Fruit fly (Drosophila melanogaster) whole organism, embryonic: ENCODE data around the gene GluProRS.

ENCODE experiments used
- Adf1 ChIP-seq: fragments of 200-800 bp; sonication (Bioruptor generic); IDR thresholded peaks from 2 replicates; pipeline ENCODE4 v1.3.6; 2022; ENCODE audit warnings: missing biosample characterization, missing genetic modification characterization
- Atf3 ChIP-seq: fragments of 200-800 bp; sonication (Bioruptor generic); optimal IDR thresholded peaks from 3 replicates; lab custom pipeline; 2016; ENCODE audit warnings: missing biosample characterization, missing genetic modification characterization
- Awh ChIP-seq: fragments of 200-800 bp; sonication (Bioruptor generic); IDR thresholded peaks from 2 replicates; pipeline ENCODE4, ENCODE4 v1.3.6; 2022; ENCODE audit warnings: missing biosample characterization, missing genetic modification characterization
- Blimp-1 ChIP-seq: fragments of 200-800 bp; sonication (Bioruptor generic); optimal IDR thresholded peaks from 3 replicates; lab custom pipeline; 2018; ENCODE audit warnings: missing biosample characterization, missing genetic modification characterization, mild to moderate bottlenecking, moderate library complexity, missing genetic modification reagents
- BtbVII ChIP-seq: fragments of 200-800 bp; sonication (Bioruptor generic); optimal IDR thresholded peaks from 3 replicates; lab custom pipeline; 2017; ENCODE audit warnings: missing biosample characterization, mild to moderate bottlenecking, missing genetic modification characterization
- C15 ChIP-seq: fragments of 200-800 bp; sonication (Bioruptor generic); IDR thresholded peaks from 3 replicates; pipeline ENCODE4 v1.3.6; 2022; ENCODE audit warnings: missing biosample characterization, missing genetic modification characterization
- CG10321 ChIP-seq: fragments of 200-800 bp; sonication (Bioruptor generic); IDR thresholded peaks from 2 replicates; pipeline ENCODE4 v1.3.6; 2022; ENCODE audit warnings: missing biosample characterization, missing genetic modification characterization
- CG12236 ChIP-seq: fragments of 200-800 bp; sonication (Bioruptor generic); optimal IDR thresholded peaks from 2 replicates; lab custom pipeline; 2016; ENCODE audit warnings: missing biosample characterization, missing genetic modification characterization
- CG12769 ChIP-seq: fragments of 200-800 bp; sonication (Bioruptor generic); optimal IDR thresholded peaks from 2 replicates; lab custom pipeline; 2019; ENCODE audit warnings: missing biosample characterization, mild to moderate bottlenecking, missing genetic modification characterization, moderate library complexity
- CG14014 ChIP-seq: fragments of 200-800 bp; sonication (Bioruptor generic); IDR thresholded peaks from 2 replicates; pipeline ENCODE4 v1.3.6; 2022; ENCODE audit warnings: missing biosample characterization, missing genetic modification characterization
- CG14667 ChIP-seq: fragments of 200-800 bp; sonication (Bioruptor generic); IDR thresholded peaks from 2 replicates; pipeline ENCODE4 v1.3.6; 2022; ENCODE audit warnings: missing biosample characterization, missing genetic modification characterization
- CG15269 ChIP-seq: fragments of 200-800 bp; sonication (Bioruptor generic); optimal IDR thresholded peaks from 2 replicates; lab custom pipeline; 2018; ENCODE audit warnings: missing biosample characterization, mild to moderate bottlenecking, missing genetic modification characterization, moderate library complexity
- CG1529 ChIP-seq: fragments of 200-800 bp; sonication (Bioruptor generic); optimal IDR thresholded peaks from 3 replicates; lab custom pipeline; 2018; ENCODE audit warnings: missing biosample characterization, missing genetic modification characterization
- CG15601 ChIP-seq: fragments of 200-800 bp; sonication (Bioruptor generic); optimal IDR thresholded peaks from 3 replicates; lab custom pipeline; 2019; ENCODE audit warnings: missing biosample characterization, mild to moderate bottlenecking, missing genetic modification characterization, moderate library complexity
- CG17359 ChIP-seq: fragments of 200-800 bp; sonication (Bioruptor generic); optimal IDR thresholded peaks from 3 replicates; lab custom pipeline; 2018; ENCODE audit warnings: missing biosample characterization, mild to moderate bottlenecking, missing genetic modification characterization, moderate library complexity
- CG17568 ChIP-seq: fragments of 200-800 bp; sonication (Bioruptor generic); optimal IDR thresholded peaks from 2 replicates; lab custom pipeline; 2018; ENCODE audit warnings: missing biosample characterization, mild to moderate bottlenecking, missing genetic modification characterization, moderate library complexity
- CG1792 ChIP-seq: fragments of 200-800 bp; sonication (Bioruptor generic); optimal IDR thresholded peaks from 2 replicates; lab custom pipeline; 2016; ENCODE audit warnings: missing biosample characterization, missing genetic modification characterization
- CG31441 ChIP-seq: fragments of 200-800 bp; sonication (Bioruptor generic); IDR thresholded peaks from 2 replicates; pipeline ENCODE4 v1.3.6; 2022; ENCODE audit warnings: missing biosample characterization, missing genetic modification characterization
- CG33213 ChIP-seq: fragments of 200-800 bp; sonication (Bioruptor generic); optimal IDR thresholded peaks from 3 replicates; lab custom pipeline; 2016; ENCODE audit warnings: missing biosample characterization, missing genetic modification characterization
- CG4328 ChIP-seq: fragments of 200-800 bp; sonication (Bioruptor generic); optimal IDR thresholded peaks from 3 replicates; lab custom pipeline; 2017; ENCODE audit warnings: missing biosample characterization, missing genetic modification reagents, missing genetic modification characterization
- CG4820 ChIP-seq: fragments of 200-800 bp; sonication (Bioruptor generic); optimal IDR thresholded peaks from 3 replicates; lab custom pipeline; 2016; ENCODE audit warnings: missing biosample characterization, missing genetic modification characterization
- CG6765 ChIP-seq: fragments of 200-800 bp; sonication (Bioruptor generic); optimal IDR thresholded peaks from 3 replicates; lab custom pipeline; 2017; ENCODE audit warnings: missing biosample characterization, mild to moderate bottlenecking, missing genetic modification characterization
- CG7271 ChIP-seq: fragments of 200-800 bp; sonication (Bioruptor generic); optimal IDR thresholded peaks from 2 replicates; lab custom pipeline; 2018; ENCODE audit warnings: missing biosample characterization, mild to moderate bottlenecking, missing genetic modification characterization, moderate library complexity
- CG7556 ChIP-seq: fragments of 200-800 bp; sonication (Bioruptor generic); optimal IDR thresholded peaks from 2 replicates; lab custom pipeline; 2017; ENCODE audit warnings: missing biosample characterization, mild to moderate bottlenecking, missing genetic modification characterization
- CG7987 ChIP-seq: fragments of 200-800 bp; sonication (Bioruptor generic); optimal IDR thresholded peaks from 2 replicates; lab custom pipeline; 2018; ENCODE audit warnings: missing biosample characterization, mild to moderate bottlenecking, missing genetic modification characterization, moderate library complexity
- Dll ChIP-seq: fragments of 200-800 bp; sonication (Bioruptor generic); IDR thresholded peaks from 4 replicates; pipeline ENCODE4 v1.3.6; 2022; ENCODE audit warnings: missing biosample characterization, missing genetic modification characterization; ENCODE audit not compliant: partially characterized antibody
- Hmr ChIP-seq: fragments of 200-800 bp; sonication (Bioruptor generic); optimal IDR thresholded peaks from 3 replicates; lab custom pipeline; 2017; ENCODE audit warnings: mild to moderate bottlenecking, missing biosample characterization, missing genetic modification reagents, missing genetic modification characterization
- Ptx1 ChIP-seq: fragments of 200-800 bp; sonication (Bioruptor generic); IDR thresholded peaks from 2 replicates; pipeline ENCODE4 v1.3.6; 2022; ENCODE audit warnings: missing biosample characterization, missing genetic modification characterization
- Sox100B ChIP-seq: fragments of 200-800 bp; sonication (Bioruptor generic); optimal IDR thresholded peaks from 3 replicates; lab custom pipeline; 2018; ENCODE audit warnings: missing biosample characterization, mild to moderate bottlenecking, missing genetic modification characterization
- Spps ChIP-seq: fragments of 200-800 bp; sonication (Bioruptor generic); optimal IDR thresholded peaks from 2 replicates; lab custom pipeline; 2018; ENCODE audit warnings: missing biosample characterization, mild to moderate bottlenecking, missing genetic modification characterization
- Trl ChIP-seq, 3 experiments: fragments of >200 bp in 2 of 3; fragments of 200-800 bp in 1 of 3; sonication (Bioruptor generic) in 1 of 3; optimal IDR thresholded peaks; 2 replicates in 1 of 3; 3 replicates in 2 of 3; lab custom pipeline; 2016 to 2017; ENCODE audit warnings: missing biosample characterization in 1 of 3, missing genetic modification characterization in 1 of 3
- abd-A ChIP-seq: fragments of 200-800 bp; sonication (Bioruptor generic); optimal IDR thresholded peaks from 3 replicates; lab custom pipeline; 2019; ENCODE audit warnings: missing biosample characterization, mild to moderate bottlenecking, missing genetic modification characterization, moderate library complexity
- ase ChIP-seq: fragments of 200-800 bp; sonication (Bioruptor generic); IDR thresholded peaks from 3 replicates; pipeline ENCODE4 v1.3.6; 2022; ENCODE audit warnings: missing biosample characterization, missing genetic modification characterization
- cg ChIP-seq: fragments of 200-800 bp; sonication (Bioruptor generic); optimal IDR thresholded peaks from 3 replicates; lab custom pipeline; 2019; ENCODE audit warnings: missing biosample characterization, mild to moderate bottlenecking, missing genetic modification characterization, moderate library complexity
- crol ChIP-seq: fragments of 200-800 bp; sonication (Bioruptor generic); IDR thresholded peaks from 2 replicates; pipeline ENCODE4 v1.3.6; 2022; ENCODE audit warnings: missing biosample characterization, missing genetic modification characterization
- dan ChIP-seq: fragments of 200-800 bp; sonication (Bioruptor generic); IDR thresholded peaks from 2 replicates; pipeline ENCODE4 v1.3.6; 2022; ENCODE audit warnings: missing biosample characterization, missing genetic modification characterization
- exex ChIP-seq: fragments of 200-800 bp; sonication (Bioruptor generic); optimal IDR thresholded peaks from 4 replicates; lab custom pipeline; 2018; ENCODE audit warnings: missing biosample characterization, mild to moderate bottlenecking, missing genetic modification characterization, moderate library complexity
- fd3F ChIP-seq: fragments of 200-800 bp; sonication (Bioruptor generic); optimal IDR thresholded peaks from 2 replicates; lab custom pipeline; 2018; ENCODE audit warnings: missing biosample characterization, mild to moderate bottlenecking, missing genetic modification characterization, moderate library complexity
- fd64A ChIP-seq: fragments of 200-800 bp; sonication (Bioruptor generic); optimal IDR thresholded peaks from 3 replicates; lab custom pipeline; 2018; ENCODE audit warnings: missing biosample characterization, mild to moderate bottlenecking, missing genetic modification characterization
- gce ChIP-seq: fragments of 200-800 bp; sonication (Bioruptor generic); IDR thresholded peaks from 3 replicates; pipeline ENCODE4 v1.3.6; 2022; ENCODE audit warnings: missing biosample characterization, missing genetic modification characterization
- nerfin-2 ChIP-seq: fragments of 200-800 bp; sonication (Bioruptor generic); IDR thresholded peaks from 2 replicates; pipeline ENCODE4 v1.3.6; 2022; ENCODE audit warnings: missing biosample characterization, missing genetic modification characterization; ENCODE audit not compliant: partially characterized antibody
- oc ChIP-seq: fragments of 200-800 bp; sonication (Bioruptor generic); optimal IDR thresholded peaks from 2 replicates; lab custom pipeline; 2018; ENCODE audit warnings: missing biosample characterization, mild to moderate bottlenecking, missing genetic modification characterization, moderate library complexity
- otp ChIP-seq: fragments of 200-800 bp; sonication (Bioruptor generic); IDR thresholded peaks from 3 replicates; pipeline ENCODE4, ENCODE4 v1.3.6; 2022; ENCODE audit warnings: missing biosample characterization, missing genetic modification characterization
- pnt ChIP-seq: fragments of 200-800 bp; sonication (Bioruptor generic); optimal IDR thresholded peaks from 3 replicates; lab custom pipeline; 2016; ENCODE audit warnings: missing biosample characterization, missing genetic modification characterization
- pum ChIP-seq: fragments of 200-800 bp; sonication (Bioruptor generic); optimal IDR thresholded peaks from 2 replicates; lab custom pipeline; 2016; ENCODE audit warnings: missing biosample characterization, missing genetic modification characterization
- run ChIP-seq: fragments of 200-800 bp; sonication (Bioruptor generic); optimal IDR thresholded peaks from 3 replicates; lab custom pipeline; 2018; ENCODE audit warnings: missing biosample characterization, mild to moderate bottlenecking, missing genetic modification characterization
- sens ChIP-seq: fragments of 200-800 bp; sonication (Bioruptor generic); peaks from one replicate; lab custom pipeline; 2016; ENCODE audit warnings: missing biosample characterization, missing genetic modification characterization
- tap ChIP-seq: fragments of 200-800 bp; optimal IDR thresholded peaks from 3 replicates; lab custom pipeline; 2019; ENCODE audit warnings: missing biosample characterization, mild to moderate bottlenecking, missing genetic modification characterization, moderate library complexity
- tin ChIP-seq: fragments of 200-800 bp; sonication (Bioruptor generic); optimal IDR thresholded peaks from 3 replicates; lab custom pipeline; 2016; ENCODE audit warnings: missing biosample characterization, missing genetic modification characterization

Gene GluProRS

DNA sequence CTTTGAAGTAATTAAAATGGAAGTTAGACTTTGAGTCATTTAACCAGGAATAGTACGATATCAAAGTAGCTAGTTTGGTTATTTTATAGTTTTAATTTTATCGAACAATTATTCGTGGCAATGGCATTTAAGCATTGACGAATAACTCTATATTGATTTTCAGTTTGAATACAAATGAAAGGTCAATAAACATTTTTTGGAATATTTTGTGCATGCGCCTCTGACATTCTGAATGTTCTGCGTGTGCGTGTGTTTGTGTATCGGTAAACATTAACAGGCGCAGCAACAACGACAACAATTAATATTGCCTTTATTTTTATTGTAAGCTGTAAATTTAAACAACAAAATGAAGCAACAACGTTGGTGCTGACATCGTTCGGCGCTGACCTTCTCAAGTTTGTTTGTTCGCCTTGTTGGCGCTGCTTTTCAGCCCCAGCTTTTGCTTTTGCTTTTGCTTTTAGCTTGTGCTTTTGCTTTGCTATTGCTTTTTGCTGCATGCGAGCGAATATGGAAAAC, 48.8 kb downstream of the GluProRS start (continued):
- TF ChIP-seq Atf3 (GFP tag; lab: Kevin White, UChicago) = no peak
- TF ChIP-seq gce (GFP tag; lab: Robert Waterston, UW) = no peak
- TF ChIP-seq Hmr (GFP tag; lab: Kevin White, UChicago) = peak; percentile 49
- no peak for TF ChIP-seq CG12236 (GFP tag; lab: Kevin White, UChicago)
- no peak for TF ChIP-seq Trl (optimal IDR thresholded peaks at IDR 0.05; lab: Kevin White, UChicago)
- no peak for TF ChIP-seq Trl (GFP tag; optimal IDR thresholded peaks at IDR 0.05; lab: Kevin White, UChicago)
- TF ChIP-seq CG33213 (GFP tag; lab: Kevin White, UChicago) = peak; percentile 25
- TF ChIP-seq ase (GFP tag; lab: Robert Waterston, UW) = no peak
- peak; percentile 70 for TF ChIP-seq BtbVII
- TF ChIP-seq CG1792 (GFP tag; lab: Kevin White, UChicago) = peak; percentile 27
- peak; percentile 47 for TF ChIP-seq CG15601 (tag; lab: Kevin White, UChicago)
- no peak for TF ChIP-seq Dll (GFP tag; lab: Robert Waterston, UW)
- TF ChIP-seq CG12769 (tag; lab: Kevin White, UChicago) = peak; percentile 58
- no peak for TF ChIP-seq nerfin-2 (GFP tag; lab: Robert Waterston, UW)
- TF ChIP-seq exex (tag; lab: Kevin White, UChicago) = peak; percentile 18
- peak; percentile 76 for TF ChIP-seq CG7987 (GFP tag; lab: Kevin White, UChicago)
- TF ChIP-seq CG4328 = peak; percentile 14
- peak; percentile 25; the same call in 1 of the 2 replicates for TF ChIP-seq CG14014
- TF ChIP-seq cg (GFP tag; lab: Kevin White, UChicago) = peak; percentile 22
- TF ChIP-seq Sox100B = peak; percentile 80
- TF ChIP-seq pum (GFP tag; lab: Kevin White, UChicago) = no peak
- TF ChIP-seq Blimp-1 (GFP tag; lab: Kevin White, UChicago) = peak; percentile 47
- TF ChIP-seq CG15269 (tag; lab: Kevin White, UChicago) = peak; percentile 75
- TF ChIP-seq tap (tag; lab: Kevin White, UChicago) = peak; percentile 21
- TF ChIP-seq otp = 0 out of 3 replicates have a peak, but pooled peaks have one; percentile 13
- peak; percentile 70 for TF ChIP-seq CG17568 (GFP tag; lab: Kevin White, UChicago)
- 0 out of 2 replicates have a peak, but pooled peaks have one; percentile 13 for TF ChIP-seq CG10321
- TF ChIP-seq Awh (GFP tag; lab: Robert Waterston, UW) = peak; percentile 49; the same call in 1 of the 2 replicates
- peak; percentile 64 for TF ChIP-seq fd64A (GFP tag; lab: Kevin White, UChicago)
- TF ChIP-seq Adf1 (GFP tag; lab: Robert Waterston, UW) = peak; percentile 13
- TF ChIP-seq tin (GFP tag; lab: Kevin White, UChicago) = peak; percentile 1
- no peak for TF ChIP-seq CG14667 (GFP tag; lab: Robert Waterston, UW)
- no peak for TF ChIP-seq C15 (GFP tag; lab: Robert Waterston, UW)
- TF ChIP-seq sens (GFP tag; lab: Kevin White, UChicago) = peak; percentile 83
- TF ChIP-seq CG17359 (tag; lab: Kevin White, UChicago) = peak; percentile 36
- peak; percentile 1 for TF ChIP-seq CG6765 (GFP tag; lab: Kevin White, UChicago)
- TF ChIP-seq Ptx1 (GFP tag; lab: Robert Waterston, UW) = 0 out of 2 replicates have a peak, but pooled peaks have one; percentile 15
- TF ChIP-seq run (tag; lab: Kevin White, UChicago) = peak; percentile 33
- no peak for TF ChIP-seq crol (GFP tag; lab: Robert Waterston, UW)
- TF ChIP-seq fd3F = peak; percentile 55
- TF ChIP-seq abd-A (tag; lab: Kevin White, UChicago) = peak; percentile 45
- TF ChIP-seq CG31441 (GFP tag; lab: Robert Waterston, UW) = 0 out of 2 replicates have a peak, but pooled peaks have one; percentile 32
- peak; percentile 27 for TF ChIP-seq CG7271
- TF ChIP-seq CG4820 = peak; percentile 25
- TF ChIP-seq CG7556 (GFP tag; lab: Kevin White, UChicago) = peak; percentile 50
- no peak for TF ChIP-seq pnt
- TF ChIP-seq oc = peak; percentile 25
- no peak for TF ChIP-seq Spps (tag; lab: Kevin White, UChicago)
- no peak for TF ChIP-seq dan (GFP tag; lab: Robert Waterston, UW)
- peak; percentile 34 for TF ChIP-seq CG1529 (GFP tag; lab: Kevin White, UChicago)
